Worm (Caenorhabditis elegans) whole organism, late embryonic: Measurements from ENCODE around the gene T01D1.7.

Source experiments
- C38D4.7 ChIP-seq: fragments of 200-800 bp; sonication (Bioruptor generic); optimal IDR thresholded peaks from 2 replicates; lab custom pipeline; 2018; ENCODE audit warnings: mild to moderate bottlenecking, missing genetic modification characterization, moderate library complexity, missing compliant biosample characterization
- F13H6.1 ChIP-seq: sonication (generic microtip); optimal IDR thresholded peaks from 2 replicates; lab custom pipeline; 2016; ENCODE audit warnings: missing genetic modification characterization, missing compliant biosample characterization
- K02D7.2 ChIP-seq: sonication (generic microtip); optimal IDR thresholded peaks from 2 replicates; lab custom pipeline; 2017; ENCODE audit warnings: mild to moderate bottlenecking, missing genetic modification characterization, missing compliant biosample characterization
- K09A11.1 ChIP-seq: sonication (generic microtip); optimal IDR thresholded peaks from 2 replicates; lab custom pipeline; 2017; ENCODE audit warnings: antibody characterized with exemption, mild to moderate bottlenecking, missing genetic modification characterization, missing compliant biosample characterization; ENCODE audit not compliant: insufficient read depth
- T23F11.4 ChIP-seq: fragments of 200-800 bp; sonication (Bioruptor generic); optimal IDR thresholded peaks from 2 replicates; lab custom pipeline; 2018; ENCODE audit warnings: mild to moderate bottlenecking, missing genetic modification characterization, missing compliant biosample characterization
- Y22D7AL.16 ChIP-seq: sonication (generic microtip); optimal IDR thresholded peaks from 2 replicates; lab custom pipeline; 2016; ENCODE audit warnings: missing genetic modification characterization, missing compliant biosample characterization
- ceh-18 ChIP-seq: sonication (generic microtip); optimal IDR thresholded peaks from 2 replicates; lab custom pipeline; 2016; ENCODE audit warnings: missing genetic modification characterization, missing compliant biosample characterization
- ceh-19 ChIP-seq: fragments of 200-800 bp; sonication (Bioruptor generic); optimal IDR thresholded peaks from 2 replicates; lab custom pipeline; 2018; ENCODE audit warnings: mild to moderate bottlenecking, missing genetic modification characterization, missing compliant biosample characterization
- ceh-24 ChIP-seq: sonication (generic microtip); optimal IDR thresholded peaks from 2 replicates; lab custom pipeline; 2016; ENCODE audit warnings: mild to moderate bottlenecking, missing genetic modification characterization, missing compliant biosample characterization
- ceh-30 ChIP-seq: fragments of 150-350 bp; optimal IDR thresholded peaks from 2 replicates; lab custom pipeline; 2014; ENCODE audit warnings: missing biosample characterization, missing genetic modification characterization
- ceh-31 ChIP-seq: sonication (generic microtip); optimal IDR thresholded peaks from 2 replicates; lab custom pipeline; 2016; ENCODE audit warnings: missing genetic modification characterization, missing compliant biosample characterization
- ceh-34 ChIP-seq: sonication (generic microtip); optimal IDR thresholded peaks from 2 replicates; lab custom pipeline; 2016; ENCODE audit warnings: mild to moderate bottlenecking, missing genetic modification characterization, missing compliant biosample characterization
- ceh-45 ChIP-seq: fragments of 200-800 bp; sonication (Bioruptor generic); IDR thresholded peaks from 2 replicates; pipeline ENCODE4 v1.3.6; 2022; ENCODE audit warnings: missing genetic modification reagents, missing genetic modification characterization, missing compliant biosample characterization
- che-1 ChIP-seq: sonication (generic microtip); optimal IDR thresholded peaks from 2 replicates; lab custom pipeline; 2016; ENCODE audit warnings: mild to moderate bottlenecking, missing genetic modification characterization, missing compliant biosample characterization
- dmd-4 ChIP-seq: sonication (generic microtip); optimal IDR thresholded peaks from 2 replicates; lab custom pipeline; 2016; ENCODE audit warnings: borderline replicate concordance, missing genetic modification characterization, missing compliant biosample characterization
- elt-4 ChIP-seq: sonication (generic microtip); optimal IDR thresholded peaks from 2 replicates; lab custom pipeline; 2016; ENCODE audit warnings: missing genetic modification characterization, missing compliant biosample characterization
- ets-4 ChIP-seq: sonication (generic microtip); optimal IDR thresholded peaks from 2 replicates; lab custom pipeline; 2016; ENCODE audit warnings: missing genetic modification characterization, missing compliant biosample characterization
- eyg-1 ChIP-seq: sonication (generic microtip); optimal IDR thresholded peaks from 2 replicates; lab custom pipeline; 2016; ENCODE audit warnings: missing genotype, missing genetic modification characterization, missing compliant biosample characterization
- fax-1 ChIP-seq: sonication (generic microtip); optimal IDR thresholded peaks from 2 replicates; lab custom pipeline; 2016; ENCODE audit warnings: missing genotype, missing genetic modification characterization, missing compliant biosample characterization
- fkh-10 ChIP-seq: fragments of 150-350 bp; optimal IDR thresholded peaks from 2 replicates; lab custom pipeline; 2014; ENCODE audit warnings: missing biosample characterization, missing genetic modification reagents, missing genetic modification characterization
- fkh-6 ChIP-seq: sonication (generic microtip); optimal IDR thresholded peaks from 2 replicates; lab custom pipeline; 2016; ENCODE audit warnings: missing genetic modification characterization, missing compliant biosample characterization
- hlh-13 ChIP-seq: fragments of 200-800 bp; sonication (Bioruptor generic); optimal IDR thresholded peaks from 2 replicates; lab custom pipeline; 2018; ENCODE audit warnings: mild to moderate bottlenecking, missing genetic modification characterization, missing compliant biosample characterization
- hlh-15 ChIP-seq: sonication (generic microtip); optimal IDR thresholded peaks from 2 replicates; lab custom pipeline; 2016; ENCODE audit warnings: missing genetic modification characterization, missing compliant biosample characterization
- lim-6 ChIP-seq: sonication (generic microtip); optimal IDR thresholded peaks from 2 replicates; lab custom pipeline; 2016; ENCODE audit warnings: missing genetic modification characterization, missing compliant biosample characterization
- nfya-1 ChIP-seq: sonication (generic microtip); optimal IDR thresholded peaks from 2 replicates; lab custom pipeline; 2017; ENCODE audit warnings: missing genetic modification characterization, mild to moderate bottlenecking, missing compliant biosample characterization, antibody characterized with exemption, moderate library complexity
- npax-4 ChIP-seq: sonication (generic microtip); optimal IDR thresholded peaks from 2 replicates; lab custom pipeline; 2016; ENCODE audit warnings: missing genetic modification characterization, missing compliant biosample characterization
- odd-2 ChIP-seq: sonication (generic microtip); optimal IDR thresholded peaks from 2 replicates; lab custom pipeline; 2017; ENCODE audit warnings: antibody characterized with exemption, mild to moderate bottlenecking, missing genetic modification characterization, missing compliant biosample characterization
- pax-1 ChIP-seq: fragments of 150-350 bp; optimal IDR thresholded peaks from 2 replicates; lab custom pipeline; 2014; ENCODE audit warnings: missing biosample characterization, missing genetic modification characterization
- pha-2 ChIP-seq: sonication (generic microtip); optimal IDR thresholded peaks from 2 replicates; lab custom pipeline; 2017; ENCODE audit warnings: mild to moderate bottlenecking, missing genetic modification characterization, missing compliant biosample characterization
- pha-4 ChIP-seq: fragments of 150-350 bp; optimal IDR thresholded peaks from 2 replicates; lab custom pipeline; 2018; ENCODE audit warnings: missing biosample characterization, missing genetic modification reagents, missing genetic modification characterization
- pqm-1 ChIP-seq: sonication (generic microtip); optimal IDR thresholded peaks from 2 replicates; lab custom pipeline; 2016; ENCODE audit warnings: missing genetic modification characterization, missing compliant biosample characterization
- pros-1 ChIP-seq: fragments of 150-350 bp; optimal IDR thresholded peaks from 2 replicates; lab custom pipeline; 2014; ENCODE audit warnings: missing biosample characterization, missing genetic modification reagents, missing genetic modification characterization
- ref-2 ChIP-seq: sonication (generic microtip); optimal IDR thresholded peaks from 2 replicates; lab custom pipeline; 2016; ENCODE audit warnings: missing genetic modification characterization, missing compliant biosample characterization
- sdc-2 ChIP-seq: sonication (generic microtip); optimal IDR thresholded peaks from 2 replicates; lab custom pipeline; 2016; ENCODE audit warnings: missing genotype, missing genetic modification characterization, missing compliant biosample characterization
- sox-2 ChIP-seq: fragments of 200-800 bp; sonication (Bioruptor generic); IDR thresholded peaks from 2 replicates; pipeline ENCODE4 v1.3.6; 2022; ENCODE audit warnings: missing genetic modification reagents, missing genetic modification characterization, missing compliant biosample characterization
- sox-4 ChIP-seq: sonication (generic microtip); optimal IDR thresholded peaks from 2 replicates; lab custom pipeline; 2017; ENCODE audit warnings: mild to moderate bottlenecking, missing genetic modification characterization, inconsistent platforms, missing compliant biosample characterization
- syd-9 ChIP-seq: sonication (generic microtip); optimal IDR thresholded peaks from 2 replicates; lab custom pipeline; 2016; ENCODE audit warnings: mild to moderate bottlenecking, missing genetic modification characterization, moderate library complexity, missing compliant biosample characterization
- tbx-2 ChIP-seq: sonication (generic microtip); optimal IDR thresholded peaks from 2 replicates; lab custom pipeline; 2016; ENCODE audit warnings: missing genetic modification characterization, missing compliant biosample characterization
- tbx-7 ChIP-seq: sonication (generic microtip); optimal IDR thresholded peaks from 2 replicates; lab custom pipeline; 2016; ENCODE audit warnings: missing genotype, missing genetic modification characterization, missing compliant biosample characterization
- unc-42 ChIP-seq: sonication (generic microtip); optimal IDR thresholded peaks from 2 replicates; lab custom pipeline; 2016; ENCODE audit warnings: missing genotype, missing genetic modification characterization, missing compliant biosample characterization
- unc-55 ChIP-seq: sonication (generic microtip); optimal IDR thresholded peaks from 2 replicates; lab custom pipeline; 2017; ENCODE audit warnings: missing biosample characterization, missing genetic modification reagents, missing genetic modification characterization
- zip-5 ChIP-seq: sonication (generic microtip); optimal IDR thresholded peaks from 2 replicates; lab custom pipeline; 2016; ENCODE audit warnings: missing genetic modification characterization, missing compliant biosample characterization

Gene T01D1.7

ce11 chrII:216598-216997 is 43.0 kb upstream of the T01D1.7 start, which contains the start of gene F48A11.4 (continued):
- TF ChIP-seq zip-5 (tag; lab: Kevin White, UChicago) (peak; percentile 10), T23F11.4 (GFP tag; lab: Kevin White, UChicago) (no peak), ceh-18 (tag; lab: Kevin White, UChicago) (peak; percentile 63), ceh-24 (no peak), unc-42 (tag; lab: Kevin White, UChicago) (peak; percentile 75), hlh-15 (tag; lab: Kevin White, UChicago) (no peak), fkh-6 (tag; lab: Kevin White, UChicago) (no peak), ets-4 (tag; lab: Kevin White, UChicago) (peak; percentile 41), ceh-19 (GFP tag; lab: Kevin White, UChicago) (no peak), K02D7.2 (tag; lab: Kevin White, UChicago) (no peak), sox-2 (GFP tag; lab: Robert Waterston, UW) (no peak), nfya-1 (tag; lab: Kevin White, UChicago) (peak; percentile 73), fkh-10 (GFP tag; lab: Kevin White, UChicago) (no peak), fax-1 (tag; lab: Kevin White, UChicago) (no peak), pros-1 (tag; lab: Kevin White, UChicago) (no peak), tbx-7 (tag; lab: Kevin White, UChicago) (no peak), hlh-13 (no peak), lim-6 (tag; lab: Kevin White, UChicago) (no peak), pha-2 (tag; lab: Kevin White, UChicago) (no peak), syd-9 (tag; lab: Kevin White, UChicago) (no peak), unc-55 (GFP tag; lab: Kevin White, UChicago) (peak; percentile 54), F13H6.1 (tag; lab: Kevin White, UChicago) (peak; percentile 15), ceh-34 (tag; lab: Kevin White, UChicago) (peak; percentile 55), npax-4 (tag; lab: Kevin White, UChicago) (no peak), ceh-31 (peak; percentile 65), pax-1 (peak; percentile 45), Y22D7AL.16 (tag; lab: Kevin White, UChicago) (no peak), sox-4 (tag; lab: Kevin White, UChicago) (no peak), tbx-2 (peak; percentile 64), elt-4 (tag; lab: Kevin White, UChicago) (no peak), dmd-4 (tag; lab: Kevin White, UChicago) (no peak), C38D4.7 (GFP tag; lab: Kevin White, UChicago) (no peak), pqm-1 (tag; lab: Kevin White, UChicago) (no peak), ceh-45 (no peak), pha-4 (tag; lab: Kevin White, UChicago) (no peak), eyg-1 (tag; lab: Kevin White, UChicago) (no peak), sdc-2 (no peak)
- TF ChIP-seq, all 69 proteins: peak for 27

- TF ChIP-seq T23F11.4 (GFP tag; lab: Kevin White, UChicago) (no peak), elt-4 (tag; lab: Kevin White, UChicago) (no peak), eyg-1 (tag; lab: Kevin White, UChicago) (no peak), pros-1 (tag; lab: Kevin White, UChicago) (no peak), ceh-45 (no peak), fkh-6 (tag; lab: Kevin White, UChicago) (no peak)
Measured at ce11 chrII:208097-208496, 34.5 kb upstream of the T01D1.7 start.

ce11 chrII:196685-197084 is 23.1 kb upstream of the T01D1.7 start, which contains the start of gene chs-2:
chs-2 (plus strand) TSS chrII:196985.
- TF ChIP-seq pha-2 (tag; lab: Kevin White, UChicago), result no peak
- no peak for TF ChIP-seq che-1 (tag; lab: Kevin White, UChicago)
- TF ChIP-seq ceh-30 (tag; lab: Kevin White, UChicago), result no peak
- no peak for TF ChIP-seq K09A11.1 (tag; lab: Kevin White, UChicago)
- no peak for TF ChIP-seq dmd-4 (tag; lab: Kevin White, UChicago)
- TF ChIP-seq odd-2 (tag; lab: Kevin White, UChicago), result no peak
- no peak for TF ChIP-seq ref-2 (tag; lab: Kevin White, UChicago)
- TF ChIP-seq pha-4 (tag; lab: Kevin White, UChicago), result no peak
